Fruit fly (Drosophila melanogaster): Measurements from ENCODE around the gene CG7550.

Gene CG7550

dm6 chr3L:8124481-8125359 is at the start of gene CG7550, which contains the start of gene mRpL36:
Gene CG7550 (minus strand): TSS chr3L:8124531.
Gene mRpL36 (minus strand): TSS chr3L:8125132.
- TF ChIP-seq lola (GFP tag; optimal IDR thresholded peaks at IDR 0.05) = no peak
- TF ChIP-seq HLH106 (tag; optimal IDR thresholded peaks at IDR 0.05) = no peak
- TF ChIP-seq Hr83 (GFP tag; optimal IDR thresholded peaks at IDR 0.05; ENCODE audit: poor library complexity, severe bottlenecking) = peak; percentile 8

dm6 chr3L:8165436-8165835 is 41.1 kb upstream of the CG7550 start, which contains the start of gene CG13675:
Gene CG13675 (minus strand): TSS chr3L:8165518.
- TF ChIP-seq dsf (GFP tag; optimal IDR thresholded peaks at IDR 0.05; ENCODE audit: borderline replicate concordance) (no peak), CG32264 (GFP tag; optimal IDR thresholded peaks at IDR 0.05) (no peak), Rel (GFP tag; optimal IDR thresholded peaks at IDR 0.05) (no peak), Rel (tag; optimal IDR thresholded peaks at IDR 0.05) (peak; percentile 3)

- no peak for TF ChIP-seq OdsH (GFP tag; optimal IDR thresholded peaks at IDR 0.05)
- TF ChIP-seq dl (GFP tag; optimal IDR thresholded peaks at IDR 0.05; ENCODE audit: insufficient read depth in 1 of 2, partially characterized antibody in 2 of 2) = peak in 1 of 2 experiments; percentile 23
- peak; percentile 52 for TF ChIP-seq Dif (GFP tag; optimal IDR thresholded peaks at IDR 0.05; ENCODE audit: partially characterized antibody)
- TF ChIP-seq Sp1 (GFP tag; optimal IDR thresholded peaks at IDR 0.05) = no peak
- no peak for TF ChIP-seq psq (GFP tag; optimal IDR thresholded peaks at IDR 0.05)
These were observed 35.5 kb upstream of the CG7550 start, which contains the start of gene CG43886 for dm6 chr3L:8159724-8160422. Gene CG43886 (minus strand): TSS chr3L:8159774.

- TF ChIP-seq dl (GFP tag; optimal IDR thresholded peaks at IDR 0.05; ENCODE audit: insufficient read depth in 1 of 2, partially characterized antibody in 2 of 2) (no peak), fru (GFP tag; optimal IDR thresholded peaks at IDR 0.05) (no peak), Dif (GFP tag; optimal IDR thresholded peaks at IDR 0.05; ENCODE audit: partially characterized antibody) (peak; percentile 65), Hr78 (GFP tag; optimal IDR thresholded peaks at IDR 0.05) (no peak), N (GFP tag; optimal IDR thresholded peaks at IDR 0.05) (no peak), lola (GFP tag; optimal IDR thresholded peaks at IDR 0.05) (no peak), Jra (GFP tag; optimal IDR thresholded peaks at IDR 0.05) (no peak), Hr83 (GFP tag; optimal IDR thresholded peaks at IDR 0.05; ENCODE audit: poor library complexity, severe bottlenecking) (no peak), tai (GFP tag; optimal IDR thresholded peaks at IDR 0.05) (no peak), psq (GFP tag; optimal IDR thresholded peaks at IDR 0.05) (no peak), jim (GFP tag; optimal IDR thresholded peaks at IDR 0.05) (no peak), HLH106 (tag; optimal IDR thresholded peaks at IDR 0.05) (no peak), CG9705 (GFP tag; optimal IDR thresholded peaks at IDR 0.05) (no peak), h (GFP tag; optimal IDR thresholded peaks at IDR 0.05) (no peak), CrebA (GFP tag; optimal IDR thresholded peaks at IDR 0.05; ENCODE audit: borderline replicate concordance) (peak; percentile 10), woc (GFP tag; optimal IDR thresholded peaks at IDR 0.05) (no peak), usp (GFP tag; optimal IDR thresholded peaks at IDR 0.05) (no peak), CG32264 (GFP tag; optimal IDR thresholded peaks at IDR 0.05) (no peak), Hnf4 (GFP tag; optimal IDR thresholded peaks at IDR 0.05) (no peak), br (GFP tag; optimal IDR thresholded peaks at IDR 0.05) (no peak), pan (optimal IDR thresholded peaks at IDR 0.05) (no peak), sage (GFP tag; optimal IDR thresholded peaks at IDR 0.05) (peak; percentile 62), dsf (GFP tag; optimal IDR thresholded peaks at IDR 0.05; ENCODE audit: borderline replicate concordance) (no peak), ey (GFP tag; optimal IDR thresholded peaks at IDR 0.05) (no peak), Myc (optimal IDR thresholded peaks at IDR 0.05) (no peak), Vsx2 (GFP tag; optimal IDR thresholded peaks at IDR 0.05; ENCODE audit: partially characterized antibody) (peak; percentile 6), OdsH (GFP tag; optimal IDR thresholded peaks at IDR 0.05) (no peak), Abd-B (GFP tag; optimal IDR thresholded peaks at IDR 0.05) (no peak), Sp1 (GFP tag; optimal IDR thresholded peaks at IDR 0.05) (no peak), brk (GFP tag; optimal IDR thresholded peaks at IDR 0.05) (peak; percentile 40), Rel (GFP tag; optimal IDR thresholded peaks at IDR 0.05) (no peak), Rel (tag; optimal IDR thresholded peaks at IDR 0.05) (no peak), Mio (GFP tag; optimal IDR thresholded peaks at IDR 0.05) (no peak), dmrt93B (GFP tag; optimal IDR thresholded peaks at IDR 0.05) (no peak), Dfd (GFP tag; optimal IDR thresholded peaks at IDR 0.05) (no peak), foxo (GFP tag; optimal IDR thresholded peaks at IDR 0.05) (no peak), GATAd (GFP tag; optimal IDR thresholded peaks at IDR 0.05) (no peak), rgr (GFP tag; optimal IDR thresholded peaks at IDR 0.05) (no peak), sv (GFP tag; optimal IDR thresholded peaks at IDR 0.05) (no peak)
These were observed 34.5 kb upstream of the CG7550 start, which contains the start of gene CG42445 for dm6 chr3L:8158715-8159380. Gene CG42445 (minus strand): TSS chr3L:8158900.

Data from whole organism, wandering third instar larva.